Fruit fly (Drosophila melanogaster): ENCODE data around the gene CG2233.

The CG2233 gene

dm6 chrX:8057299-8057730, 20.0 kb upstream of the CG2233 start (continued):
- TF ChIP-seq CG14710 (tag; optimal IDR thresholded peaks at IDR 0.05) (peak; percentile 64), CG7357 (GFP tag; IDR thresholded peaks at IDR 0.05) (peak; percentile 57; the same call in 1 of the 3 replicates), wdn (GFP tag; IDR thresholded peaks at IDR 0.05) (no peak), H2.0 (GFP tag; IDR thresholded peaks at IDR 0.05) (peak; percentile 36; the same call in 1 of the 2 replicates), cwo (GFP tag; optimal IDR thresholded peaks at IDR 0.05) (peak; percentile 48), CG12942 (GFP tag; optimal IDR thresholded peaks at IDR 0.05) (peak; percentile 57), CG42726 (GFP tag; IDR thresholded peaks at IDR 0.05; ENCODE audit: partially characterized antibody) (no peak), Aef1 (GFP tag; IDR thresholded peaks at IDR 0.05) (peak; percentile 30; the same call in 2 of the 3 replicates), CG7556 (GFP tag; optimal IDR thresholded peaks at IDR 0.05) (peak; percentile 85), sc (optimal IDR thresholded peaks at IDR 0.05) (no peak), sc (GFP tag; optimal IDR thresholded peaks at IDR 0.05) (peak; percentile 46), ro (GFP tag; IDR thresholded peaks at IDR 0.05) (no peak; the same call in 1 of the 2 replicates), CG3163 (GFP tag; optimal IDR thresholded peaks at IDR 0.05) (peak; percentile 32), unc-4 (GFP tag; IDR thresholded peaks at IDR 0.05; ENCODE audit: partially characterized antibody) (no peak), tap (tag; optimal IDR thresholded peaks at IDR 0.05) (peak; percentile 29), Hand (GFP tag; optimal IDR thresholded peaks at IDR 0.05) (peak; percentile 37), CG1792 (GFP tag; optimal IDR thresholded peaks at IDR 0.05) (peak; percentile 28), crc (GFP tag; optimal IDR thresholded peaks at IDR 0.05) (peak; percentile 65), CG32767 (GFP tag; IDR thresholded peaks at IDR 0.05) (0 out of 2 replicates have a peak, but pooled peaks have one; percentile 10), CG15514 (GFP tag; optimal IDR thresholded peaks at IDR 0.05) (no peak), CG4424 (GFP tag; optimal IDR thresholded peaks at IDR 0.05) (peak; percentile 68), tll (GFP tag; optimal IDR thresholded peaks at IDR 0.05) (no peak), crol (GFP tag; IDR thresholded peaks at IDR 0.05) (no peak), cato (GFP tag; optimal IDR thresholded peaks at IDR 0.05; ENCODE audit: borderline replicate concordance) (peak; percentile 60), CG31441 (GFP tag; IDR thresholded peaks at IDR 0.05) (peak; percentile 75), slp2 (GFP tag; optimal IDR thresholded peaks at IDR 0.05) (peak; percentile 83), salm (tag; optimal IDR thresholded peaks at IDR 0.05) (peak; percentile 49), btn (GFP tag; optimal IDR thresholded peaks at IDR 0.05) (no peak), CG13624 (GFP tag; optimal IDR thresholded peaks at IDR 0.05) (peak; percentile 64), Hr78 (GFP tag; optimal IDR thresholded peaks at IDR 0.05) (no peak), CG43689 (GFP tag; IDR thresholded peaks at IDR 0.05) (no peak), disco-r (GFP tag; optimal IDR thresholded peaks at IDR 0.05) (peak; percentile 44), CG17829 (tag; optimal IDR thresholded peaks at IDR 0.05) (peak; percentile 65), Nf-YA (GFP tag; IDR thresholded peaks at IDR 0.05) (no peak), cas (GFP tag; IDR thresholded peaks at IDR 0.05) (0 out of 2 replicates have a peak, but pooled peaks have one; percentile 35), HLH3B (GFP tag; IDR thresholded peaks at IDR 0.05) (peak; percentile 50; the same call in 1 of the 2 replicates), chm (GFP tag; IDR thresholded peaks at IDR 0.05) (peak; percentile 43; the same call in 1 of the 2 replicates), CG18764 (GFP tag; optimal IDR thresholded peaks at IDR 0.05) (peak; percentile 14), sqz (GFP tag; optimal IDR thresholded peaks at IDR 0.05) (no peak), CHES-1-like (GFP tag; optimal IDR thresholded peaks at IDR 0.05) (peak; percentile 74), run (tag; optimal IDR thresholded peaks at IDR 0.05) (no peak), bbx (GFP tag; IDR thresholded peaks at IDR 0.05; ENCODE audit: partially characterized antibody) (no peak), CG2199 (GFP tag; IDR thresholded peaks at IDR 0.05) (no peak), CG9437 (GFP tag; optimal IDR thresholded peaks at IDR 0.05) (peak; percentile 55), CG2129 (GFP tag; IDR thresholded peaks at IDR 0.05; ENCODE audit: partially characterized antibody) (no peak), CG15073 (GFP tag; optimal IDR thresholded peaks at IDR 0.05) (no peak), insv (GFP tag; optimal IDR thresholded peaks at IDR 0.05) (no peak), CG7786 (GFP tag; optimal IDR thresholded peaks at IDR 0.05) (peak; percentile 70), CG12219 (GFP tag; optimal IDR thresholded peaks at IDR 0.05) (peak; percentile 19), Nf-YB (GFP tag; optimal IDR thresholded peaks at IDR 0.05) (peak; percentile 48)

All from whole organism, embryonic.